Fruit fly (Drosophila melanogaster): Measurements from ENCODE around the gene Mnat9.

The Mnat9 gene

DNA sequence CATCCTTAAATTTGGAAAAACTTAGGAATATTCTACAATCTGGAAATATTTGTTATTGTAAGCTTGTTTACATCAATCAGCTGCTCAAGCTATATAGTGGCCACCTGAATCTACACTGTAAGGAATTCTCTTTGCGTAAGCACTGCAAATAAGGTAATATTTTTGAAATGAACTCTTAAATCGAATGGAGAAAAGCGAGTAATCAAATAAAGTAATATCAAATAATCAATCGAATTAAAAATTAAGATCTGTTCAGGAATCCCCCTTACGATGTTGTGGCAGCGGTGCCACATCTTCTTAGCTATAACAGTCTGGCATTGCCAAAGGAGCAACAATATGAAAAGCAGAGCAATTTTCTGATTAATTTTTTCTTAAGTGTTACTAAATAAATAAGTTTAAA lies at the start of gene Mnat9, which contains the start of gene CG1792:
Mnat9 (minus strand) TSS at position 160 of the 400 bp plus-strand sequence.
CG1792 (plus strand) TSS at position 303 of the 400 bp plus-strand sequence.
- peak; percentile 96 for TF ChIP-seq noc (tag; optimal IDR thresholded peaks at IDR 0.05)

- TF ChIP-seq noc (tag; optimal IDR thresholded peaks at IDR 0.05): no peak
Observed at dm6 chr3R:31662757-31663156, 46.8 kb upstream of the Mnat9 start.

dm6 chr3R:31636501-31636900 lies 20.5 kb upstream of the Mnat9 start:
- no peak for TF ChIP-seq noc (tag; optimal IDR thresholded peaks at IDR 0.05)

- no peak for TF ChIP-seq noc (tag; optimal IDR thresholded peaks at IDR 0.05)
Observed at dm6 chr3R:31632316-31632715, 16.4 kb upstream of the Mnat9 start.

DNA sequence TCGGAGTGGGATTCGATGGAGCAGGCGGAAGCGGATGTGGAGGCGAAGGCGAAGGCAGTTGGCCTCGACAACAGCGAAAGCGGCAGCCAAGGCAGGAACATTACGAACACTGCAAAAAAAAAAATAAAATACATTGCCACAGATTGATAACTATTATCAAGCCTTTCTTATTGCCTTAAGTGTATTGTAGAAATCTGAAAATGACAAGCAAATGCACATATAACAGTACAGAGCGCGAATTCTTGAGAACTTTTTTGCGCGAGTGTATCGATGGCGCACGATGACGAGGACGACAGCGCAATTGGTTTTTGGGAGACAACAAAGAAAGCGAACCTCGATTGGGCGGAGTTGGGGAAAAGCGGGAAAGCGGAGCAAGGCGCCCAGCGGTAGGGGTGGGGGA lies 14.4 kb upstream of the Mnat9 start:
- no peak for TF ChIP-seq noc (tag; optimal IDR thresholded peaks at IDR 0.05)

dm6 chr3R:31627186-31627585 lies 11.2 kb upstream of the Mnat9 start:
- no peak for TF ChIP-seq noc (tag; optimal IDR thresholded peaks at IDR 0.05)

dm6 chr3R:31626237-31626636 lies 10.3 kb upstream of the Mnat9 start:
- no peak for TF ChIP-seq noc (tag; optimal IDR thresholded peaks at IDR 0.05)

dm6 chr3R:31622648-31623047 lies 6.7 kb upstream of the Mnat9 start:
- no peak for TF ChIP-seq noc (tag; optimal IDR thresholded peaks at IDR 0.05)

DNA sequence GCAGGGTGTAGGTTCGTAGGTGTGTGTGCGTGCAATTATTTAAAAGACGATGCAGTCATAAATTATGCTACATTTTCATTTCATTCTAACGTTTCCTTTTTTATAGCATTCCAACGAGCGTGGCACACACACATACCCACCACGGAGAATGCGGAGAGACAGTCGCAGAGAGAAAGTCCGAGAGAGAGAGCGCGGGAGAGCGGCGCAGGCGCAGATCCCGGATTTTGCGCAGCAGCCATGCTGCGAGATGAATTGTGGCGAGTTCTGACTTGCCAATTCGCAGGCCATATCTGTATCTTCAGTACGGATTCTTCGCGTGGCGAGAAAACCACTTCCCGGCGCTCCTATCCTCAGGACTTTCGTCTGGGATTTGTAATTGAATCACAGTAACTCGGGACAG lies 5.9 kb upstream of the Mnat9 start, which contains the start of gene kek6:
kek6 (plus strand) TSS at position 323 of the 400 bp plus-strand sequence.
- TF ChIP-seq noc (tag; optimal IDR thresholded peaks at IDR 0.05): no peak

DNA sequence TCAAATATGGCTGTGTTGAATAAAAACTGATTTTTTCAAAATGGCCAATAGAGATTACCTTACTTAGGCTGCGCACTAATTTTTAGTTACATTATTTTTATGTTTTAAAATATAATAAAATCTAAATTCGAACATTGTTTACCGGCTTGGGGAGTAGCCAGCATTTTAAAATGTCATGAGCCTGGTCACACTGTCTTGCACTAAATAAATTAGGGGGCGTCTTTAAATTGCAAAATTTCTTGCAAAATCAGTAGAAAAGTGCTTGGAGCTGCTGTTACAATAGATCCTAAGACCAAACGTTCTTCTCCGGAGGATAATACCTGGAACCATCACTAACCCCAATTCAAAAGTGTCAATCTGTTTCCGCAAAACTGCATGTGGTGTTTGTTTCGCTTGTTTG lies 1.8 kb upstream of the Mnat9 start, which contains the start of gene pasha:
pasha (plus strand) TSS at position 177 of the 400 bp plus-strand sequence.
- TF ChIP-seq noc (tag; optimal IDR thresholded peaks at IDR 0.05): no peak

DNA sequence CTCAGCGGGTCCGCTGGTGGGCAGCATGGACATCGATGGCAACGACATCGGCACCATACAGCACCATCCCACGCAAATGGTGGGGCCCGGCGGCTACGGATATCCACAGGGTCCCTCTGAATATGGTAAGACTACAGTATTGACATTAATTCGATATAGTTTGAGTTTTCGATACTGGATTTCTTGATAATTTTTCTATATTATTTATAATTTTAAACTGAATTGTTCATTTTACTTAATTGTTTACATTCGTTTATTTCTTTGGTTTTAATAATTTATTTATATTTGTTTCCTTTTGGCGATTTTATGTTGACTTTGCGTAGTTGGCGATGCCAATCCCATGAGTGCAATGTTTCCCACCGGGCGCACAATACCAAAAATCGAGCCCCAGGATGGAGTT lies 3.4 kb downstream of the Mnat9 start, which contains the start of gene CycG:
CycG (minus strand) TSS at position 101 of the 400 bp plus-strand sequence.
- no peak for TF ChIP-seq noc (tag; optimal IDR thresholded peaks at IDR 0.05)

DNA sequence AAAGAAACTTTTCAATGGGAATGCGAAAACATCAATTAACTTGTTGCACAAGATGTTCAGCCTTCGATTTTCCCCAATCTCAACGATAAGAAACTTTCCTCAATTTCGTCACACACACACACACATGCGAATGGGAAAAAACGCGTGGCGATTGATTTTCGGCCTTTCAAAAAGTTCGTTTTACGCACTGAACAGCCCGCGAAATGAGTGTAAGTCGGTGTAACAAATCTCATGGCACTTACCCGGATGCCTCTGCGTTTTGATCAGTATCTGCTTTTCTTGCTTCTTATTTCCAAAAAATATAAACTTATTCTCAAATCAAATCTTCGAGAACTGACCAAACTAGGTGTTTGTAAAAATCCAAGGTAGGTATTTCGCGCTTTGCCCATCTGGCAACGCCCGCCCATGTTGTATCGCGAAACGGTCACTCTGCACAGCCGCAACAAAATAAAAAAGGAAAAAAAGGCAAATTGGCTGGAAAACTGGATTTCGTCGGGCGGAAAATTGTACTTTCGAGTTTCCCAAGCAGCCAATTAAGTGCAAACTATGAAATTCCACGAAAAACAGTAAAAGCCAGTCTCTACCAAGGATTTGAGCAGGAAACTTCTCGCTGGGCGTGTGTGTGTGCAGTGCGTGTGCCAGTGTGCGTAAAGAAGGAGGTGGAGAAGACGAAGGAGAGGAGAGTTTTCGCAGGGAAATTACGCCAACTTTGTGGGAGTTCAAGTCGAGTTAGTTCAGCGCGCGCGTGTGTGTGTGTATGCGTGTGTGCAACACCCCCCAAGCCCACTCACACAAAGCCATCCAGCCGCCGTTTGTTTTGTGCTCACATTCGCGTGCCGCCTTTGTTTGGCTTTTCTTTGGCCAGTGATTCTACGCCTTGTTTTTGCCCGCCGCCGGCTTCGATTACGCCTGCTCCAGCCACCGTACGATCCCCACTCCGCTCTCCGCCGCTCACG lies 5.0 kb downstream of the Mnat9 start, which contains the start of gene Med:
Med (plus strand) TSS at position 408 of the 956 bp plus-strand sequence.
- TF ChIP-seq noc (tag; optimal IDR thresholded peaks at IDR 0.05): no peak

DNA sequence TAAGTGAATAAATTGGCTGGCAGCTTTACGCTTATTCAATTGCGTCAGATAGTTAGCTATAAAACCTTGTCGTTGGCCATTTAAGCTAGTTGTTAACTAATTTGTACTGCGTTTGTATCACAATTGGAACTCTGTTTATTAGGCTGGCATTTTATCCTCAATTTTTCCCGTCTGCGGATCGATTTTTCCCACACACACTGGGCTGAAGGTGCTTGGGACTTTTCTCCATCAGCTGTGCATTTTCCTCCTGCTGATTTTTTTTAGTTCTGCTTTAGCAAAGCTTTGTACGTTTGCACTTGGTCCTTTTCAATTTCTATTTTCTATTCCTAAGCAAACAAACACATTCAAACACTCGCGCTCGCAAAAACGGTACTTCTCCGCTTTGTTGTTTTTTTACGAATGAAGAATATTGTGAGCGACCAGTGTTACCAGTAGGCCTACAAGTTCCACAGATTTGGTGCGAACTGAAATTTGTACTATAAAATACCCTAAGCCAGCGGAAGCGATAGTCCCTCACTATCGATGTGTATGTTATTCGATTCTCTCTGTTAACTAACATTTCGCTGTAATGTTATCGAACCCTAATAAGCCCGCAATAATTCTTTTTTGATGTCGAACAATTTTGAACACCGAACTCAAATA lies 6.4 kb downstream of the Mnat9 start:
- TF ChIP-seq noc (tag; optimal IDR thresholded peaks at IDR 0.05): no peak

dm6 chr3R:31608438-31609188 lies 7.3 kb downstream of the Mnat9 start:
- peak; percentile 57 for TF ChIP-seq noc (tag; optimal IDR thresholded peaks at IDR 0.05)

dm6 chr3R:31608030-31608429 lies 7.9 kb downstream of the Mnat9 start:
- TF ChIP-seq noc (tag; optimal IDR thresholded peaks at IDR 0.05): no peak
